Fruit fly (Drosophila melanogaster) whole organism, embryonic: ENCODE data around the gene Indy.

Experiments used
- C15 ChIP-seq: fragments of 200-800 bp; sonication (Bioruptor generic); IDR thresholded peaks from 3 replicates; pipeline ENCODE4 v1.3.6; 2022; ENCODE audit warnings: missing biosample characterization, missing genetic modification characterization
- CG10321 ChIP-seq: fragments of 200-800 bp; sonication (Bioruptor generic); IDR thresholded peaks from 2 replicates; pipeline ENCODE4 v1.3.6; 2022; ENCODE audit warnings: missing biosample characterization, missing genetic modification characterization
- CG11504 ChIP-seq: fragments of 200-800 bp; sonication (Bioruptor generic); optimal IDR thresholded peaks from 3 replicates; lab custom pipeline; 2019; ENCODE audit warnings: missing biosample characterization, mild to moderate bottlenecking, missing genetic modification characterization, moderate library complexity
- CG11696 ChIP-seq: fragments of 200-800 bp; sonication (Bioruptor generic); IDR thresholded peaks from 2 replicates; pipeline ENCODE4 v1.3.6; 2022; ENCODE audit warnings: missing biosample characterization, missing genetic modification characterization
- CG12071 ChIP-seq: fragments of 200-800 bp; sonication (Bioruptor generic); optimal IDR thresholded peaks from 3 replicates; lab custom pipeline; 2018; ENCODE audit warnings: missing biosample characterization, mild to moderate bottlenecking, missing genetic modification characterization
- CG12769 ChIP-seq: fragments of 200-800 bp; sonication (Bioruptor generic); optimal IDR thresholded peaks from 2 replicates; lab custom pipeline; 2019; ENCODE audit warnings: missing biosample characterization, mild to moderate bottlenecking, missing genetic modification characterization, moderate library complexity
- CG13624 ChIP-seq: fragments of 200-800 bp; sonication (Bioruptor generic); optimal IDR thresholded peaks from 2 replicates; lab custom pipeline; 2016; ENCODE audit warnings: missing biosample characterization, missing genetic modification characterization
- CG17359 ChIP-seq: fragments of 200-800 bp; sonication (Bioruptor generic); optimal IDR thresholded peaks from 3 replicates; lab custom pipeline; 2018; ENCODE audit warnings: missing biosample characterization, mild to moderate bottlenecking, missing genetic modification characterization, moderate library complexity
- CG17612 ChIP-seq: fragments of 200-800 bp; sonication (Bioruptor generic); IDR thresholded peaks from 2 replicates; pipeline ENCODE4 v1.3.6; 2022; ENCODE audit warnings: missing biosample characterization, missing genetic modification characterization
- CG2120 ChIP-seq: fragments of 200-800 bp; sonication (Bioruptor generic); optimal IDR thresholded peaks from 3 replicates; lab custom pipeline; 2016; ENCODE audit warnings: missing biosample characterization, missing genetic modification characterization
- CG3163 ChIP-seq: fragments of 200-800 bp; sonication (Bioruptor generic); optimal IDR thresholded peaks from 3 replicates; lab custom pipeline; 2016; ENCODE audit warnings: missing biosample characterization, missing genetic modification characterization
- CG4854 ChIP-seq: fragments of 200-800 bp; sonication (Bioruptor generic); optimal IDR thresholded peaks from 2 replicates; lab custom pipeline; 2016; ENCODE audit warnings: missing biosample characterization, missing genetic modification characterization, inconsistent platforms
- CG5180 ChIP-seq: fragments of 200-800 bp; sonication (Bioruptor generic); optimal IDR thresholded peaks from 3 replicates; lab custom pipeline; 2017; ENCODE audit warnings: missing biosample characterization, missing genetic modification characterization, mild to moderate bottlenecking, moderate library complexity, missing genetic modification reagents
- CG6272 ChIP-seq: fragments of 200-800 bp; sonication (Bioruptor generic); IDR thresholded peaks from 2 replicates; pipeline ENCODE4 v1.3.6; 2022; ENCODE audit warnings: missing biosample characterization, missing genetic modification characterization
- CG6654 ChIP-seq: fragments of 200-800 bp; sonication (Bioruptor generic); optimal IDR thresholded peaks from 2 replicates; lab custom pipeline; 2017; ENCODE audit warnings: missing biosample characterization, mild to moderate bottlenecking, missing genetic modification characterization
- CG9797 ChIP-seq: fragments of 200-800 bp; sonication (Bioruptor generic); optimal IDR thresholded peaks from 3 replicates; lab custom pipeline; 2018; ENCODE audit warnings: missing biosample characterization, mild to moderate bottlenecking, missing genetic modification characterization
- Doc2 ChIP-seq: fragments of 200-800 bp; sonication (Bioruptor generic); IDR thresholded peaks from 2 replicates; pipeline ENCODE4 v1.3.6; 2022; ENCODE audit warnings: missing biosample characterization, missing genetic modification characterization
- Drgx ChIP-seq: fragments of 200-800 bp; sonication (Bioruptor generic); IDR thresholded peaks from 2 replicates; pipeline ENCODE4 v1.3.6; 2022; ENCODE audit warnings: missing biosample characterization, missing genetic modification characterization
- GATAe ChIP-seq: fragments of 200-800 bp; sonication (Bioruptor generic); conservative IDR thresholded peaks from 2 replicates; pipeline ENCODE4 v1.3.6; 2022; ENCODE audit warnings: missing biosample characterization, missing genetic modification characterization
- H15 ChIP-seq: fragments of 200-800 bp; sonication (Bioruptor generic); IDR thresholded peaks from 3 replicates; pipeline ENCODE4 v1.3.6; 2022; ENCODE audit warnings: missing biosample characterization, missing genetic modification characterization
- Lim3 ChIP-seq: fragments of 200-800 bp; sonication (Bioruptor generic); IDR thresholded peaks from 2 replicates; pipeline ENCODE4 v1.3.6; 2022; ENCODE audit warnings: missing biosample characterization, missing genetic modification characterization
- Lpt ChIP-seq: fragments of >200 bp; optimal IDR thresholded peaks from 2 replicates; lab custom pipeline; 2018; ENCODE audit warnings: missing biosample characterization, missing genetic modification characterization
- Max ChIP-seq: fragments of 200-800 bp; sonication (Bioruptor generic); optimal IDR thresholded peaks from 2 replicates; lab custom pipeline; 2016; ENCODE audit warnings: missing biosample characterization, mild to moderate bottlenecking, missing genetic modification characterization
- Meics ChIP-seq: fragments of 200-800 bp; sonication (Bioruptor generic); optimal IDR thresholded peaks from 2 replicates; lab custom pipeline; 2017; ENCODE audit warnings: missing biosample characterization, mild to moderate bottlenecking, missing genetic modification characterization
- NFAT ChIP-seq: fragments of 200-800 bp; sonication (Bioruptor generic); IDR thresholded peaks from 2 replicates; pipeline ENCODE4 v1.3.6; 2022; ENCODE audit warnings: missing biosample characterization, missing genetic modification characterization
- Nf-YA ChIP-seq: fragments of 200-800 bp; sonication (Bioruptor generic); IDR thresholded peaks from 2 replicates; pipeline ENCODE4 v1.3.6; 2022; ENCODE audit warnings: missing biosample characterization, missing genetic modification characterization
- Nf-YB ChIP-seq: fragments of 200-800 bp; sonication (Bioruptor generic); optimal IDR thresholded peaks from 3 replicates; lab custom pipeline; 2019; ENCODE audit warnings: missing biosample characterization, mild to moderate bottlenecking, missing genetic modification characterization, moderate library complexity
- NfI ChIP-seq: fragments of 200-800 bp; sonication (Bioruptor generic); optimal IDR thresholded peaks from 3 replicates; lab custom pipeline; 2018; ENCODE audit warnings: missing biosample characterization, mild to moderate bottlenecking, missing genetic modification characterization, moderate library complexity
- Sox100B ChIP-seq: fragments of 200-800 bp; sonication (Bioruptor generic); optimal IDR thresholded peaks from 3 replicates; lab custom pipeline; 2018; ENCODE audit warnings: missing biosample characterization, mild to moderate bottlenecking, missing genetic modification characterization
- ara ChIP-seq: fragments of 200-800 bp; sonication (Bioruptor generic); IDR thresholded peaks from 2 replicates; pipeline ENCODE4 v1.3.6; 2022; ENCODE audit warnings: missing biosample characterization, missing genetic modification characterization
- bsh ChIP-seq, 2 experiments: fragments of 200-800 bp; sonication (Bioruptor generic); optimal IDR thresholded peaks; 2 replicates each; lab custom pipeline; 2017 to 2018; ENCODE audit warnings: mild to moderate bottlenecking in 2 of 2, missing biosample characterization in 2 of 2, missing genetic modification characterization in 2 of 2, moderate library complexity in 1 of 2
- btn ChIP-seq: fragments of 200-800 bp; sonication (Bioruptor generic); optimal IDR thresholded peaks from 2 replicates; lab custom pipeline; 2016; ENCODE audit warnings: missing biosample characterization, missing genetic modification characterization
- crc ChIP-seq: fragments of 200-800 bp; sonication (Bioruptor generic); optimal IDR thresholded peaks from 2 replicates; lab custom pipeline; 2016; ENCODE audit warnings: missing biosample characterization, missing genetic modification characterization
- esg ChIP-seq: fragments of 200-800 bp; sonication (Bioruptor generic); conservative IDR thresholded peaks from 2 replicates; pipeline ENCODE4 v1.3.6; 2022; ENCODE audit warnings: missing biosample characterization, missing genetic modification characterization
- hkb ChIP-seq, 2 experiments: fragments of 200-800 bp in 1 of 2; fragments of >200 bp in 1 of 2; sonication (Bioruptor generic) in 1 of 2; IDR thresholded peaks in 1 of 2; optimal IDR thresholded peaks in 1 of 2; 2 replicates each; pipeline versions ENCODE4 v1.3.6 to Lab custom; 2017 to 2022; ENCODE audit warnings: missing biosample characterization in 1 of 2, missing genetic modification characterization in 1 of 2
- hth ChIP-seq: fragments of >200 bp; optimal IDR thresholded peaks from 2 replicates; lab custom pipeline; 2017; ENCODE audit warnings: inconsistent platforms
- lbe ChIP-seq: fragments of 200-800 bp; sonication (Bioruptor generic); optimal IDR thresholded peaks from 2 replicates; lab custom pipeline; 2016; ENCODE audit warnings: missing biosample characterization, mild to moderate bottlenecking, missing genetic modification characterization
- nerfin-2 ChIP-seq: fragments of 200-800 bp; sonication (Bioruptor generic); IDR thresholded peaks from 2 replicates; pipeline ENCODE4 v1.3.6; 2022; ENCODE audit warnings: missing biosample characterization, missing genetic modification characterization; ENCODE audit not compliant: partially characterized antibody
- nom ChIP-seq: fragments of 200-800 bp; sonication (Bioruptor generic); optimal IDR thresholded peaks from 2 replicates; lab custom pipeline; 2017; ENCODE audit warnings: missing biosample characterization, missing genetic modification characterization, mild to moderate bottlenecking, moderate library complexity, missing genetic modification reagents
- pan ChIP-seq, 4 experiments: fragments of >200 bp in 3 of 4; fragments of 200-800 bp in 1 of 4; sonication (Bioruptor generic) in 1 of 4; optimal IDR thresholded peaks in 3 of 4; IDR thresholded peaks in 1 of 4; 2 replicates each; pipeline versions ENCODE4 v1.3.6 to Lab custom; 2017 to 2022; ENCODE audit warnings: missing biosample characterization in 2 of 4, missing genetic modification characterization in 2 of 4, mixed read lengths in 1 of 4
- pzg ChIP-seq: fragments of 200-800 bp; sonication (Bioruptor generic); optimal IDR thresholded peaks from 3 replicates; lab custom pipeline; 2018; ENCODE audit warnings: missing biosample characterization, mild to moderate bottlenecking, missing genetic modification characterization, moderate library complexity
- schlank ChIP-seq: fragments of 200-800 bp; sonication (Bioruptor generic); optimal IDR thresholded peaks from 2 replicates; lab custom pipeline; 2018; ENCODE audit warnings: missing biosample characterization, mild to moderate bottlenecking, missing genetic modification characterization
- sim ChIP-seq: fragments of 200-800 bp; sonication (Bioruptor generic); IDR thresholded peaks from 2 replicates; pipeline ENCODE4 v1.3.6; 2022; ENCODE audit warnings: missing biosample characterization, missing genetic modification characterization
- sna ChIP-seq: fragments of 200-800 bp; sonication (Bioruptor generic); IDR thresholded peaks from 2 replicates; pipeline ENCODE4 v1.3.6; 2022; ENCODE audit warnings: missing biosample characterization, missing genetic modification characterization; ENCODE audit not compliant: partially characterized antibody
- so ChIP-seq: fragments of 200-800 bp; sonication (Bioruptor generic); IDR thresholded peaks from 3 replicates; pipeline ENCODE4 v1.3.6; 2022; ENCODE audit warnings: missing biosample characterization, missing genetic modification characterization
- stwl ChIP-seq: fragments of 200-800 bp; sonication (Bioruptor generic); optimal IDR thresholded peaks from 3 replicates; lab custom pipeline; 2018; ENCODE audit warnings: missing biosample characterization, mild to moderate bottlenecking, missing genetic modification characterization, moderate library complexity
- zfh2 ChIP-seq: fragments of 200-800 bp; sonication (Bioruptor generic); optimal IDR thresholded peaks from 2 replicates; lab custom pipeline; 2016; ENCODE audit warnings: missing biosample characterization, missing genetic modification characterization

The Indy gene

dm6 chr3L:18790630-18791167, 55.4 kb downstream of the Indy start:
- peak; percentile 89 for TF ChIP-seq nom
- peak; percentile 89 for TF ChIP-seq Drgx
- TF ChIP-seq CG10321 = 0 out of 2 replicates have a peak, but pooled peaks have one; percentile 21
- no peak for TF ChIP-seq Sox100B (GFP tag; lab: Kevin White, UChicago)
- no peak for TF ChIP-seq CG5180
- 0 out of 2 replicates have a peak, but pooled peaks have one; percentile 7 for TF ChIP-seq CG11696 (GFP tag; lab: Robert Waterston, UW)
- TF ChIP-seq CG12071 = no peak
- TF ChIP-seq bsh (GFP tag; optimal IDR thresholded peaks at IDR 0.05; lab: Kevin White, UChicago) = peak in 1 of 2 experiments; percentile 83
- no peak for TF ChIP-seq Nf-YB (GFP tag; lab: Kevin White, UChicago)
- no peak for TF ChIP-seq CG13624 (GFP tag; lab: Kevin White, UChicago)
- TF ChIP-seq lbe (GFP tag; lab: Kevin White, UChicago) = peak; percentile 26

dm6 chr3L:18789203-18790018, 56.7 kb downstream of the Indy start:
- TF ChIP-seq H15 (GFP tag; lab: Robert Waterston, UW) (peak; percentile 40; the same call in 1 of the 3 replicates), CG4854 (peak; percentile 25), Nf-YA (GFP tag; lab: Robert Waterston, UW) (peak; percentile 60), hkb (optimal IDR thresholded peaks at IDR 0.05; lab: Kevin White, UChicago) (no peak), hkb (GFP tag; IDR thresholded peaks at IDR 0.05; lab: Robert Waterston, UW) (peak; percentile 51), so (GFP tag; lab: Robert Waterston, UW) (peak; percentile 81; the same call in 2 of the 3 replicates), pzg (GFP tag; lab: Kevin White, UChicago) (no peak), CG17612 (no peak), CG6272 (GFP tag; lab: Robert Waterston, UW) (no peak), Lim3 (GFP tag; lab: Robert Waterston, UW) (no peak), btn (GFP tag; lab: Kevin White, UChicago) (no peak), nerfin-2 (GFP tag; lab: Robert Waterston, UW) (no peak), CG2120 (GFP tag; lab: Kevin White, UChicago) (peak; percentile 51), stwl (tag; lab: Kevin White, UChicago) (no peak), pan (optimal IDR thresholded peaks at IDR 0.05; lab: Kevin White, UChicago) (no peak), pan (GFP tag; optimal IDR thresholded peaks at IDR 0.05 in 1 of 2, IDR thresholded peaks at IDR 0.05 in 1 of 2) (peak in 1 of 2 experiments; percentile 56), hth (lab: Kevin White, UChicago) (no peak), CG17359 (peak; percentile 65), C15 (no peak; the same call in 2 of the 3 replicates), CG12769 (tag; lab: Kevin White, UChicago) (peak; percentile 95), Doc2 (GFP tag; lab: Robert Waterston, UW) (no peak), CG3163 (GFP tag; lab: Kevin White, UChicago) (no peak), NFAT (GFP tag; lab: Robert Waterston, UW) (peak; percentile 33; the same call in 1 of the 2 replicates), CG9797 (GFP tag; lab: Kevin White, UChicago) (no peak), GATAe (peak; percentile 60; the same call in 1 of the 2 replicates), crc (GFP tag; lab: Kevin White, UChicago) (no peak), zfh2 (GFP tag; lab: Kevin White, UChicago) (peak; percentile 10), sna (GFP tag; lab: Robert Waterston, UW) (no peak), sim (no peak), schlank (tag; lab: Kevin White, UChicago) (peak; percentile 57), esg (no peak), CG11504 (peak; percentile 51), ara (GFP tag; lab: Robert Waterston, UW) (peak; percentile 56; the same call in 1 of the 2 replicates), NfI (GFP tag; lab: Kevin White, UChicago) (peak; percentile 27), Lpt (no peak), Max (GFP tag; lab: Kevin White, UChicago) (peak; percentile 46), CG6654 (GFP tag; lab: Kevin White, UChicago) (no peak), Meics (GFP tag; lab: Kevin White, UChicago) (peak; percentile 96)
